Fruit fly (Drosophila melanogaster): Measurements from ENCODE around the gene CG12590.

CG12590 gene

DNA sequence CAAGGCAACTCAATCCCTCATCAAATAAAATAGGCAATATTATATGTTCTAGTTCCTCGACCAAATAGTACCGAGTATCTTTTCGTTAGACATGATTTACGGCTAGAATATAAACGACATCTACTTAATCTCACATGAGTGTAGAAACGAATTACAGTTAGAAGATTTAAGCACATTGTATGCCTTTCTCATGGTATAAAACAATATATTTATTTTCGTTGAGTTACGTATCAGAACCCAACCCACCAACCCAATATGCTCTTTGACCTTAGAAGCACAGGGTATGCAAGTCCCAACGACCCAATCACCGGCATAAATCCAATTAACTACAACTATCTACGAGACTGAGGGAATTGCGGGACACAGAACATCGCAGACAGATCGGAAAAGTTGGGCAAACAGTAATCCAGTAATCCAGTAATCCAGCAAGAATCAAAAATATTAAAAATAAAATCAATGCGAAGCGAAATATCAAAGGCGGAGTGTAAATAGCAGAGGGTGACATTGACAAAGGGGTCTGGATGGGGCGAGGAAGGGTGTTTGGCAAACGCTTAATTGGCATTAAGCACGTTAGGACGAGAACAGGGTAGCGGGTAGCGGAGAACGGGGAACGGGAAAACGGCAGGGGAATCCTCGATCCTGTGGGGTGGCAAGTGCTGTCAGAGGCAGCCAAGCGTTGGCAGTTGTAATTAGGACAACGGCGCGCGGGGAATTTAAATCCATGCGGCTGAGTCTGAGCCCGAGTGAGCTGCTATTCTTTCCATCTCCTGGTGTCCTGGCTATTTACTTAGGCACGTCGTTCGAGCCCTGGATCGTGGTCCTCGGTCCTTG, 36.9 kb upstream of the CG12590 start (continued):
- peak; percentile 81 for TF ChIP-seq D19B (GFP tag; optimal IDR thresholded peaks at IDR 0.05)
- TF ChIP-seq phol (tag; optimal IDR thresholded peaks at IDR 0.05) = peak; percentile 8
- TF ChIP-seq H15 (GFP tag; IDR thresholded peaks at IDR 0.05) = no peak
- TF ChIP-seq CG10543 (GFP tag; optimal IDR thresholded peaks at IDR 0.05) = peak; percentile 42
- peak; percentile 37 for TF ChIP-seq CG7839 (tag; optimal IDR thresholded peaks at IDR 0.05)
- TF ChIP-seq onecut (GFP tag; IDR thresholded peaks at IDR 0.05) = peak; percentile 39
- TF ChIP-seq dmrt11E (tag; optimal IDR thresholded peaks at IDR 0.05) = peak; percentile 50
- peak; percentile 9 for TF ChIP-seq grau (tag; optimal IDR thresholded peaks at IDR 0.05)
- peak; percentile 60 for TF ChIP-seq kni (GFP tag; optimal IDR thresholded peaks at IDR 0.05)
- TF ChIP-seq Six4 (GFP tag; optimal IDR thresholded peaks at IDR 0.05) = no peak
- TF ChIP-seq CG14014 (GFP tag; IDR thresholded peaks at IDR 0.05) = no peak
- TF ChIP-seq CG10979 (tag; optimal IDR thresholded peaks at IDR 0.05) = peak; percentile 40
- TF ChIP-seq sens (GFP tag) = peak; percentile 83
- TF ChIP-seq Asciz (GFP tag; optimal IDR thresholded peaks at IDR 0.05) = no peak
- TF ChIP-seq CG18599 (GFP tag; optimal IDR thresholded peaks at IDR 0.05) = peak; percentile 31
- peak; percentile 62 for TF ChIP-seq nerfin-1 (tag; optimal IDR thresholded peaks at IDR 0.05)
- TF ChIP-seq jumu (GFP tag; optimal IDR thresholded peaks at IDR 0.05) = peak; percentile 13
- no peak for TF ChIP-seq emc (GFP tag; optimal IDR thresholded peaks at IDR 0.05)
- peak; percentile 12 for TF ChIP-seq Xbp1 (GFP tag; optimal IDR thresholded peaks at IDR 0.05)
- TF ChIP-seq Drgx (GFP tag; IDR thresholded peaks at IDR 0.05) = no peak
- peak; percentile 5 for TF ChIP-seq Oli (tag; optimal IDR thresholded peaks at IDR 0.05)
- peak; percentile 20 for TF ChIP-seq CG14710 (tag; optimal IDR thresholded peaks at IDR 0.05)

DNA sequence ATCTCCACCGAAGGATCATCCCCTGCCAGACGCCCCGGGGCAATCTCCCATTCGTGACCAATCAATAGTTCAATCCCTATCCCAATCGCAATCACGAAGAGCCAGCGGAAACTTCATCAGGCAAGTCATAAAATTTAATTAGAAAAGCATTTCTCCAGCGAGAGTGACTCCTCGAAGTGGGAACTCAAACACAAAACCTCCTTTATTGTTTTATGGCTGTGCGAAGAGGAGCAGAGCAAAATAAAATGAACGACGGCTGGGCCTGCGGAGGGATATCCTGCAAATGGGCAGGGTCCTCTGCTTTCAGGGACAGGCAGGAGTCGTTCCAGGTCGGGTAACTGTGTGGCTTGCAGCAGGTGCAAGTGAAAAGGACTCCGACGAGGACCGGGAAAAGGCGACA, 34.5 kb upstream of the CG12590 start:
- TF ChIP-seq CG33557 (GFP tag; optimal IDR thresholded peaks at IDR 0.05) (no peak), Fer3 (tag; optimal IDR thresholded peaks at IDR 0.05) (no peak), CG1233 (GFP tag; optimal IDR thresholded peaks at IDR 0.05) (no peak), CG7271 (tag; optimal IDR thresholded peaks at IDR 0.05) (peak; percentile 59), ac (GFP tag; optimal IDR thresholded peaks at IDR 0.05) (peak; percentile 39), CG18011 (GFP tag; optimal IDR thresholded peaks at IDR 0.05) (no peak), sens (GFP tag) (peak; percentile 28), cad (GFP tag; optimal IDR thresholded peaks at IDR 0.05) (peak; percentile 96), chm (GFP tag; IDR thresholded peaks at IDR 0.05) (peak; percentile 36; the same call in 1 of the 2 replicates), gsb-n (tag; optimal IDR thresholded peaks at IDR 0.05) (peak; percentile 20), lov (optimal IDR thresholded peaks at IDR 0.05) (no peak), lov (GFP tag; IDR thresholded peaks at IDR 0.05) (peak; percentile 64; the same call in 1 of the 3 replicates), Med (GFP tag) (peak; percentile 7), zen (tag; optimal IDR thresholded peaks at IDR 0.05) (peak; percentile 28), CG17385 (GFP tag; optimal IDR thresholded peaks at IDR 0.05) (no peak), tll (GFP tag; optimal IDR thresholded peaks at IDR 0.05) (peak in 1 of 2 experiments; percentile 66), ci (GFP tag; IDR thresholded peaks at IDR 0.05) (no peak), D (optimal IDR thresholded peaks at IDR 0.05) (peak; percentile 41), D (GFP tag; optimal IDR thresholded peaks at IDR 0.05) (no peak), CG18764 (GFP tag; optimal IDR thresholded peaks at IDR 0.05) (no peak), caup (GFP tag; optimal IDR thresholded peaks at IDR 0.05; ENCODE audit: severe bottlenecking) (no peak)
